ENCODE assay signal across 2 fruit fly cellular contexts in the genomic region with DNA sequence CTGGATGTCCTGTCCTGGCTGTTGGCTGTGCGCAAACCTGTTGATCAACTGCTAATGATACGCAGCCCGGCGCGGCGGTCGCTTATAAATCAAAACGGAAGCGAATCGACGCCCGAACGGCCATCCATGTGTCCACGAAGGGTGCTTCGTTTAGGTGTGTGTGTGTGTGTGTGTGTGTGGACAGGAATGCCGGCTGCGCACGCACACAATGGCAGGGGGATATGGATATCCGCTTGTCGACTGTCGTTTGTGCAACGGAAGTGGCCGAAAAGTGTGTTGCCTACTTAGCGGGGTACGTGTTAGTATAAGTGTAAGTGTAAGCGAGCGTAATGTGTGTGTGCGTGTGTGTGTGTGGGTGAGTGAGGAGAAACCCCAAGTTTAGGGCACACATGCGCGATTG.
TF ChIP-seq lines count a peak whose summit lies in the region.

Gene Mip, minus strand, starts transcription at position 63 of the 400 bp plus-strand sequence.

- TF ChIP-seq CTCF in whole organism, embryonic (GFP tag; optimal IDR thresholded peaks at IDR 0.05; lab: Kevin White, UChicago) = no peak

TF ChIP-seq in whole organism, embryonic, 481 proteins besides CTCF, POLR2A, EP300 and RAD21 (continues in another document):
- TF ChIP-seq dan (GFP tag; IDR thresholded peaks at IDR 0.05; lab: Robert Waterston, UW) (no peak), Rx (GFP tag; IDR thresholded peaks at IDR 0.05; lab: Robert Waterston, UW) (no peak), CG11723 (GFP tag; optimal IDR thresholded peaks at IDR 0.05; lab: Kevin White, UChicago) (no peak), corto (GFP tag; optimal IDR thresholded peaks at IDR 0.05; lab: Kevin White, UChicago) (no peak), CG15601 (tag; optimal IDR thresholded peaks at IDR 0.05; lab: Kevin White, UChicago) (no peak), tx (GFP tag; optimal IDR thresholded peaks at IDR 0.05; lab: Kevin White, UChicago) (no peak), CG15479 (GFP tag; optimal IDR thresholded peaks at IDR 0.05; lab: Kevin White, UChicago) (peak; percentile 77), Deaf1 (tag; optimal IDR thresholded peaks at IDR 0.05; lab: Kevin White, UChicago) (peak; percentile 83), Pdp1 (GFP tag; optimal IDR thresholded peaks at IDR 0.05; lab: Kevin White, UChicago) (no peak), CG12769 (tag; optimal IDR thresholded peaks at IDR 0.05; lab: Kevin White, UChicago) (no peak), crp (GFP tag; optimal IDR thresholded peaks at IDR 0.05; lab: Kevin White, UChicago) (no peak), dmrt99B (tag; optimal IDR thresholded peaks at IDR 0.05; lab: Kevin White, UChicago) (no peak), Ets97D (GFP tag; optimal IDR thresholded peaks at IDR 0.05; lab: Kevin White, UChicago) (peak; percentile 12), CG9932 (GFP tag; IDR thresholded peaks at IDR 0.05; lab: Robert Waterston, UW) (no peak), CG8478 (optimal IDR thresholded peaks at IDR 0.05; lab: Kevin White, UChicago) (no peak), scrt (GFP tag; optimal IDR thresholded peaks at IDR 0.05; lab: Kevin White, UChicago) (peak; percentile 55), Hey (tag; optimal IDR thresholded peaks at IDR 0.05; lab: Kevin White, UChicago) (peak; percentile 39), CG18476 (GFP tag; optimal IDR thresholded peaks at IDR 0.05; lab: Kevin White, UChicago) (no peak), ranshi (GFP tag; IDR thresholded peaks at IDR 0.05; lab: Robert Waterston, UW) (no peak), schlank (tag; optimal IDR thresholded peaks at IDR 0.05; lab: Kevin White, UChicago) (no peak), Bdp1 (GFP tag; optimal IDR thresholded peaks at IDR 0.05; lab: Kevin White, UChicago) (no peak), Dref (GFP tag; IDR thresholded peaks at IDR 0.05; lab: Robert Waterston, UW) (no peak), CG11247 (GFP tag; IDR thresholded peaks at IDR 0.05; lab: Robert Waterston, UW) (no peak), insv (GFP tag; optimal IDR thresholded peaks at IDR 0.05; lab: Kevin White, UChicago) (no peak), ewg (GFP tag; optimal IDR thresholded peaks at IDR 0.05; lab: Kevin White, UChicago) (peak; percentile 67), ERR (GFP tag; optimal IDR thresholded peaks at IDR 0.05; lab: Kevin White, UChicago) (no peak), Dfd (GFP tag; optimal IDR thresholded peaks at IDR 0.05; lab: Kevin White, UChicago) (peak in 1 of 2 experiments; percentile 13), Chrac-16 (GFP tag; optimal IDR thresholded peaks at IDR 0.05; lab: Kevin White, UChicago) (no peak), crc (GFP tag; optimal IDR thresholded peaks at IDR 0.05; lab: Kevin White, UChicago) (no peak), CG3163 (GFP tag; optimal IDR thresholded peaks at IDR 0.05; lab: Kevin White, UChicago) (no peak), CG4707 (GFP tag; optimal IDR thresholded peaks at IDR 0.05; lab: Kevin White, UChicago) (no peak), CG11456 (GFP tag; IDR thresholded peaks at IDR 0.05; lab: Robert Waterston, UW) (no peak), Fer2 (tag; optimal IDR thresholded peaks at IDR 0.05; lab: Kevin White, UChicago) (no peak), cg (GFP tag; optimal IDR thresholded peaks at IDR 0.05; lab: Kevin White, UChicago) (peak; percentile 41), CG9797 (GFP tag; optimal IDR thresholded peaks at IDR 0.05; lab: Kevin White, UChicago) (no peak), CG6813 (GFP tag; optimal IDR thresholded peaks at IDR 0.05; lab: Kevin White, UChicago) (no peak), CG12155 (GFP tag; optimal IDR thresholded peaks at IDR 0.05; lab: Kevin White, UChicago) (no peak), H2.0 (GFP tag; IDR thresholded peaks at IDR 0.05; lab: Robert Waterston, UW) (no peak), CG32767 (GFP tag; IDR thresholded peaks at IDR 0.05; lab: Robert Waterston, UW) (no peak), CG3065 (GFP tag; optimal IDR thresholded peaks at IDR 0.05; lab: Kevin White, UChicago) (no peak), zen (tag; optimal IDR thresholded peaks at IDR 0.05; lab: Kevin White, UChicago) (peak; percentile 8), CG4282 (GFP tag; optimal IDR thresholded peaks at IDR 0.05; lab: Kevin White, UChicago) (no peak), CG10959 (GFP tag; IDR thresholded peaks at IDR 0.05; lab: Robert Waterston, UW) (0 out of 2 replicates have a peak, but pooled peaks have one; percentile 17), gcm2 (GFP tag; optimal IDR thresholded peaks at IDR 0.05; lab: Kevin White, UChicago) (no peak), Med (GFP tag; lab: Kevin White, UChicago) (peak; percentile 48), tin (GFP tag; optimal IDR thresholded peaks at IDR 0.05; lab: Kevin White, UChicago) (no peak)

TF ChIP-seq in whole organism, wandering third instar larva, 38 proteins besides CTCF, POLR2A, EP300 and RAD21:
- TF ChIP-seq lola (GFP tag; optimal IDR thresholded peaks at IDR 0.05; lab: Kevin White, UChicago) (no peak), Abd-B (GFP tag; optimal IDR thresholded peaks at IDR 0.05; lab: Kevin White, UChicago) (no peak), Dfd (GFP tag; optimal IDR thresholded peaks at IDR 0.05; lab: Kevin White, UChicago) (peak; percentile 51), Myc (optimal IDR thresholded peaks at IDR 0.05; lab: Kevin White, UChicago) (no peak)
